Fruit fly (Drosophila melanogaster) whole organism, embryonic: ENCODE data around the gene ebd1.

ENCODE experiments used
- Asciz ChIP-seq: fragments of 200-800 bp; sonication (Bioruptor generic); optimal IDR thresholded peaks from 2 replicates; lab custom pipeline; 2017; ENCODE audit warnings: missing biosample characterization, mild to moderate bottlenecking, missing genetic modification characterization, missing genetic modification reagents
- Awh ChIP-seq: fragments of 200-800 bp; sonication (Bioruptor generic); IDR thresholded peaks from 2 replicates; pipeline ENCODE4, ENCODE4 v1.3.6; 2022; ENCODE audit warnings: missing biosample characterization, missing genetic modification characterization
- Blimp-1 ChIP-seq: fragments of 200-800 bp; sonication (Bioruptor generic); optimal IDR thresholded peaks from 3 replicates; lab custom pipeline; 2018; ENCODE audit warnings: missing biosample characterization, missing genetic modification characterization, mild to moderate bottlenecking, moderate library complexity, missing genetic modification reagents
- CG10274 ChIP-seq: fragments of 200-800 bp; sonication (Bioruptor generic); optimal IDR thresholded peaks from 3 replicates; lab custom pipeline; 2017; ENCODE audit warnings: missing biosample characterization, mild to moderate bottlenecking, missing genetic modification characterization
- CG10366 ChIP-seq: fragments of 200-800 bp; sonication (Bioruptor generic); IDR thresholded peaks from 2 replicates; pipeline ENCODE4 v1.3.6; 2022; ENCODE audit warnings: missing biosample characterization, missing genetic modification characterization
- CG11696 ChIP-seq: fragments of 200-800 bp; sonication (Bioruptor generic); IDR thresholded peaks from 2 replicates; pipeline ENCODE4 v1.3.6; 2022; ENCODE audit warnings: missing biosample characterization, missing genetic modification characterization
- CG14014 ChIP-seq: fragments of 200-800 bp; sonication (Bioruptor generic); IDR thresholded peaks from 2 replicates; pipeline ENCODE4 v1.3.6; 2022; ENCODE audit warnings: missing biosample characterization, missing genetic modification characterization
- CG14441 ChIP-seq: fragments of 200-800 bp; sonication (Bioruptor generic); IDR thresholded peaks from 2 replicates; pipeline ENCODE4 v1.3.6; 2022; ENCODE audit warnings: missing biosample characterization, missing genetic modification characterization
- CG1529 ChIP-seq: fragments of 200-800 bp; sonication (Bioruptor generic); optimal IDR thresholded peaks from 3 replicates; lab custom pipeline; 2018; ENCODE audit warnings: missing biosample characterization, missing genetic modification characterization
- CG15601 ChIP-seq: fragments of 200-800 bp; sonication (Bioruptor generic); optimal IDR thresholded peaks from 3 replicates; lab custom pipeline; 2019; ENCODE audit warnings: missing biosample characterization, mild to moderate bottlenecking, missing genetic modification characterization, moderate library complexity
- CG2120 ChIP-seq: fragments of 200-800 bp; sonication (Bioruptor generic); optimal IDR thresholded peaks from 3 replicates; lab custom pipeline; 2016; ENCODE audit warnings: missing biosample characterization, missing genetic modification characterization
- CG4328 ChIP-seq: fragments of 200-800 bp; sonication (Bioruptor generic); optimal IDR thresholded peaks from 3 replicates; lab custom pipeline; 2017; ENCODE audit warnings: missing biosample characterization, missing genetic modification reagents, missing genetic modification characterization
- CG4360 ChIP-seq: fragments of 200-800 bp; sonication (Bioruptor generic); IDR thresholded peaks from 2 replicates; pipeline ENCODE4 v1.3.6; 2022; ENCODE audit warnings: missing biosample characterization, missing genetic modification characterization
- CG8290 ChIP-seq, 3 experiments: fragments of 200-800 bp; sonication (Bioruptor generic); optimal IDR thresholded peaks; 2 replicates each; lab custom pipeline; 2016 to 2019; ENCODE audit warnings: missing biosample characterization in 3 of 3, missing genetic modification characterization in 3 of 3, mild to moderate bottlenecking in 2 of 3, moderate library complexity in 1 of 3
- CG8944 ChIP-seq: fragments of 200-800 bp; sonication (Bioruptor generic); optimal IDR thresholded peaks from 3 replicates; lab custom pipeline; 2016; ENCODE audit warnings: missing biosample characterization, missing genetic modification characterization
- Hr39 ChIP-seq: fragments of >200 bp; optimal IDR thresholded peaks from 2 replicates; lab custom pipeline; 2017
- Meics ChIP-seq: fragments of 200-800 bp; sonication (Bioruptor generic); optimal IDR thresholded peaks from 2 replicates; lab custom pipeline; 2017; ENCODE audit warnings: missing biosample characterization, mild to moderate bottlenecking, missing genetic modification characterization
- NC2β ChIP-seq: fragments of 200-800 bp; sonication (Bioruptor generic); optimal IDR thresholded peaks from 2 replicates; lab custom pipeline; 2016; ENCODE audit warnings: missing biosample characterization, missing genetic modification characterization
- Neu2 ChIP-seq: fragments of 200-800 bp; sonication (Bioruptor generic); optimal IDR thresholded peaks from 3 replicates; lab custom pipeline; 2016; ENCODE audit warnings: missing biosample characterization, missing genetic modification characterization, borderline replicate concordance
- Nf-YC ChIP-seq: fragments of 200-800 bp; optimal IDR thresholded peaks from 3 replicates; lab custom pipeline; 2019; ENCODE audit warnings: missing biosample characterization, mild to moderate bottlenecking, missing genetic modification characterization, moderate library complexity
- Optix ChIP-seq: fragments of 200-800 bp; sonication (Bioruptor generic); IDR thresholded peaks from 3 replicates; pipeline ENCODE4 v1.3.6; 2022; ENCODE audit warnings: missing biosample characterization, missing genetic modification characterization
- Ptx1 ChIP-seq: fragments of 200-800 bp; sonication (Bioruptor generic); IDR thresholded peaks from 2 replicates; pipeline ENCODE4 v1.3.6; 2022; ENCODE audit warnings: missing biosample characterization, missing genetic modification characterization
- Sin3A ChIP-seq: fragments of >200 bp; optimal IDR thresholded peaks from 2 replicates; lab custom pipeline; 2018
- Spps ChIP-seq: fragments of 200-800 bp; sonication (Bioruptor generic); optimal IDR thresholded peaks from 2 replicates; lab custom pipeline; 2018; ENCODE audit warnings: missing biosample characterization, mild to moderate bottlenecking, missing genetic modification characterization
- Trl ChIP-seq, 3 experiments: fragments of >200 bp in 2 of 3; fragments of 200-800 bp in 1 of 3; sonication (Bioruptor generic) in 1 of 3; optimal IDR thresholded peaks; 2 replicates in 1 of 3; 3 replicates in 2 of 3; lab custom pipeline; 2016 to 2017; ENCODE audit warnings: missing biosample characterization in 1 of 3, missing genetic modification characterization in 1 of 3
- Xrp1 ChIP-seq: fragments of 200-800 bp; sonication (Bioruptor generic); IDR thresholded peaks from 2 replicates; pipeline ENCODE4 v1.3.6; 2022; ENCODE audit warnings: missing biosample characterization, missing genetic modification characterization
- ara ChIP-seq: fragments of 200-800 bp; sonication (Bioruptor generic); IDR thresholded peaks from 2 replicates; pipeline ENCODE4 v1.3.6; 2022; ENCODE audit warnings: missing biosample characterization, missing genetic modification characterization
- bsh ChIP-seq, 2 experiments: fragments of 200-800 bp; sonication (Bioruptor generic); optimal IDR thresholded peaks; 2 replicates each; lab custom pipeline; 2017 to 2018; ENCODE audit warnings: mild to moderate bottlenecking in 2 of 2, missing biosample characterization in 2 of 2, missing genetic modification characterization in 2 of 2, moderate library complexity in 1 of 2
- chm ChIP-seq: fragments of 200-800 bp; sonication (Bioruptor generic); IDR thresholded peaks from 2 replicates; pipeline ENCODE4 v1.3.6; 2022; ENCODE audit warnings: missing biosample characterization, missing genetic modification characterization
- danr ChIP-seq: fragments of 200-800 bp; sonication (Bioruptor generic); IDR thresholded peaks from 2 replicates; pipeline ENCODE4 v1.3.6; 2022; ENCODE audit warnings: missing biosample characterization, missing genetic modification characterization
- dati ChIP-seq: fragments of 200-800 bp; sonication (Bioruptor generic); IDR thresholded peaks from 2 replicates; pipeline ENCODE4 v1.3.6; 2022; ENCODE audit warnings: missing biosample characterization, missing genetic modification characterization
- dpn ChIP-seq, 2 experiments: fragments of 200-800 bp; sonication (Bioruptor generic); optimal IDR thresholded peaks; 3 replicates each; lab custom pipeline; 2016; ENCODE audit warnings: missing biosample characterization in 2 of 2, missing genetic modification characterization in 2 of 2
- dysf ChIP-seq: fragments of 200-800 bp; sonication (Bioruptor generic); IDR thresholded peaks from 3 replicates; pipeline ENCODE4 v1.3.6; 2022; ENCODE audit warnings: missing biosample characterization, missing genetic modification characterization
- gce ChIP-seq: fragments of 200-800 bp; sonication (Bioruptor generic); IDR thresholded peaks from 3 replicates; pipeline ENCODE4 v1.3.6; 2022; ENCODE audit warnings: missing biosample characterization, missing genetic modification characterization
- gem ChIP-seq: fragments of 200-800 bp; sonication (Bioruptor generic); optimal IDR thresholded peaks from 2 replicates; lab custom pipeline; 2019; ENCODE audit warnings: missing biosample characterization, mild to moderate bottlenecking, missing genetic modification characterization, moderate library complexity
- hbn ChIP-seq: fragments of 200-800 bp; sonication (Bioruptor generic); IDR thresholded peaks from 2 replicates; pipeline ENCODE4 v1.3.6; 2022; ENCODE audit warnings: missing biosample characterization, missing genetic modification characterization; ENCODE audit not compliant: partially characterized antibody
- ken ChIP-seq: fragments of 200-800 bp; sonication (Bioruptor generic); IDR thresholded peaks from 3 replicates; pipeline ENCODE4 v1.3.6; 2022; ENCODE audit warnings: missing biosample characterization, missing genetic modification characterization
- lab ChIP-seq: fragments of 200-800 bp; sonication (Bioruptor generic); optimal IDR thresholded peaks from 3 replicates; lab custom pipeline; 2017; ENCODE audit warnings: missing biosample characterization, missing genetic modification characterization, mild to moderate bottlenecking, moderate library complexity, missing genetic modification reagents
- ranshi ChIP-seq: fragments of 200-800 bp; sonication (Bioruptor generic); IDR thresholded peaks from 2 replicates; pipeline ENCODE4 v1.3.6; 2022; ENCODE audit warnings: missing biosample characterization, missing genetic modification characterization
- row ChIP-seq: fragments of 200-800 bp; sonication (Bioruptor generic); IDR thresholded peaks from 3 replicates; pipeline ENCODE4 v1.3.6; 2022; ENCODE audit warnings: missing biosample characterization, missing genetic modification characterization
- salm ChIP-seq: fragments of 200-800 bp; sonication (Bioruptor generic); optimal IDR thresholded peaks from 2 replicates; lab custom pipeline; 2018; ENCODE audit warnings: missing biosample characterization, mild to moderate bottlenecking, missing genetic modification characterization
- sens ChIP-seq: fragments of 200-800 bp; sonication (Bioruptor generic); peaks from one replicate; lab custom pipeline; 2016; ENCODE audit warnings: missing biosample characterization, missing genetic modification characterization
- sqz ChIP-seq: fragments of 200-800 bp; sonication (Bioruptor generic); optimal IDR thresholded peaks from 3 replicates; lab custom pipeline; 2018; ENCODE audit warnings: missing biosample characterization, mild to moderate bottlenecking, missing genetic modification characterization
- tgo ChIP-seq: fragments of 200-800 bp; sonication (Bioruptor generic); IDR thresholded peaks from 3 replicates; pipeline ENCODE4 v1.3.6; 2022; ENCODE audit warnings: missing biosample characterization, missing genetic modification characterization
- tio ChIP-seq: fragments of 200-800 bp; sonication (Bioruptor generic); optimal IDR thresholded peaks from 2 replicates; lab custom pipeline; 2017; ENCODE audit warnings: missing biosample characterization, missing genetic modification characterization, inconsistent platforms
- tup ChIP-seq: fragments of 200-800 bp; sonication (Bioruptor generic); optimal IDR thresholded peaks from 2 replicates; lab custom pipeline; 2016; ENCODE audit warnings: missing biosample characterization, mild to moderate bottlenecking, missing genetic modification characterization, moderate library complexity
- usp ChIP-seq: fragments of >200 bp; optimal IDR thresholded peaks from 2 replicates; lab custom pipeline; 2017; ENCODE audit warnings: missing biosample characterization, missing genetic modification characterization
- vvl ChIP-seq: fragments of 200-800 bp; sonication (Bioruptor generic); IDR thresholded peaks from 2 replicates; pipeline ENCODE4 v1.3.6; 2022; ENCODE audit warnings: missing biosample characterization, missing genetic modification characterization
- zf30C ChIP-seq: fragments of 200-800 bp; sonication (Bioruptor generic); optimal IDR thresholded peaks from 3 replicates; lab custom pipeline; 2018; ENCODE audit warnings: missing biosample characterization, mild to moderate bottlenecking, missing genetic modification characterization

ebd1 gene

DNA sequence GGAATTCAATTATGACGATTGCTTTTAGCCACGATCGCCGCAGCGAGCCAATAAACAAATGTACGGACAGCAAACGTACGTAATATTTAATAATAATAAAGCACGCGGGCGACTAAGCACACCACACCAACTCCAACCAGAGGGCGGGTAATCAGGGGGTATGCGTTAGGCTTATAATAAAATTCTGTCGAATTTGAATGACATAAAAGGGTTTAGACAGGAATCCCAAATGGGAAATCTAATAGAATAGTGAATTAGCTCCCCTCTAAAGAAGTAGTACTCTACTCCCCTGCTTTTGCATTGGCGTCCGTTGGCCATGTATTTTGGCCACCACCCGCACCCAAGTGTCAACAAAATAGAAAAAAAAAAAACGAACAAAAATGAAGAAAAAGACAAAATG is 37.0 kb upstream of the ebd1 start (continued):
- TF ChIP-seq sqz (GFP tag; lab: Kevin White, UChicago) (peak; percentile 24), CG10274 (GFP tag; lab: Kevin White, UChicago) (no peak), CG4360 (GFP tag; lab: Robert Waterston, UW) (no peak), CG8944 (GFP tag; lab: Kevin White, UChicago) (no peak), tgo (GFP tag; lab: Robert Waterston, UW) (peak; percentile 55), ara (GFP tag; lab: Robert Waterston, UW) (peak; percentile 20; the same call in 1 of the 2 replicates), salm (tag; lab: Kevin White, UChicago) (no peak), Nf-YC (tag; lab: Kevin White, UChicago) (no peak), Hr39 (lab: Kevin White, UChicago) (no peak), CG8290 (GFP tag; optimal IDR thresholded peaks at IDR 0.05; lab: Kevin White, UChicago) (no peak), CG8290 (tag; optimal IDR thresholded peaks at IDR 0.05; lab: Kevin White, UChicago) (peak in 1 of 2 experiments; percentile 62), NC2β (no peak), gce (no peak), CG15601 (tag; lab: Kevin White, UChicago) (no peak), Awh (GFP tag; lab: Robert Waterston, UW) (peak; percentile 33; the same call in 1 of the 2 replicates), usp (GFP tag; lab: Kevin White, UChicago) (no peak), Meics (no peak)

dm6 chr3L:721863-722262 is 36.5 kb upstream of the ebd1 start:
- TF ChIP-seq tio (GFP tag; lab: Kevin White, UChicago): no peak
- TF ChIP-seq ken (GFP tag; lab: Robert Waterston, UW): 0 out of 3 replicates have a peak, but pooled peaks have one; percentile 12
- peak; percentile 40 for TF ChIP-seq zf30C
- no peak for TF ChIP-seq Trl (optimal IDR thresholded peaks at IDR 0.05; lab: Kevin White, UChicago)
- TF ChIP-seq Trl (GFP tag; optimal IDR thresholded peaks at IDR 0.05; lab: Kevin White, UChicago): no peak
- peak; percentile 24 for TF ChIP-seq sens (GFP tag; lab: Kevin White, UChicago)
- TF ChIP-seq tup: no peak
- TF ChIP-seq vvl (GFP tag; lab: Robert Waterston, UW): 0 out of 2 replicates have a peak, but pooled peaks have one; percentile 6
- peak; percentile 28; the same call in 1 of the 3 replicates for TF ChIP-seq row
- TF ChIP-seq Xrp1 (GFP tag; lab: Robert Waterston, UW): peak; percentile 37; the same call in 1 of the 2 replicates
- peak; percentile 9 for TF ChIP-seq lab (GFP tag; lab: Kevin White, UChicago)
- TF ChIP-seq Asciz: peak; percentile 1
- TF ChIP-seq Neu2 (GFP tag; lab: Kevin White, UChicago): no peak
- TF ChIP-seq Awh (GFP tag; lab: Robert Waterston, UW): 0 out of 2 replicates have a peak, but pooled peaks have one; percentile 33
- TF ChIP-seq danr (GFP tag; lab: Robert Waterston, UW): no peak
- TF ChIP-seq CG10366 (GFP tag; lab: Robert Waterston, UW): peak; percentile 8; the same call in 1 of the 2 replicates
- no peak for TF ChIP-seq dati (GFP tag; lab: Robert Waterston, UW)
- TF ChIP-seq dpn (GFP tag; optimal IDR thresholded peaks at IDR 0.05; lab: Kevin White, UChicago): no peak
- 0 out of 3 replicates have a peak, but pooled peaks have one; percentile 15 for TF ChIP-seq Optix (GFP tag; lab: Robert Waterston, UW)
- no peak for TF ChIP-seq CG2120
- no peak for TF ChIP-seq CG11696 (GFP tag; lab: Robert Waterston, UW)
- TF ChIP-seq Spps (tag; lab: Kevin White, UChicago): no peak
- TF ChIP-seq Blimp-1 (GFP tag; lab: Kevin White, UChicago): peak; percentile 27
- peak; percentile 11 for TF ChIP-seq CG15601 (tag; lab: Kevin White, UChicago)
- no peak for TF ChIP-seq CG4328 (GFP tag; lab: Kevin White, UChicago)
- TF ChIP-seq hbn (GFP tag; lab: Robert Waterston, UW): no peak
- peak; percentile 8; the same call in 1 of the 2 replicates for TF ChIP-seq Ptx1
- peak; percentile 20; the same call in 1 of the 2 replicates for TF ChIP-seq chm (GFP tag; lab: Robert Waterston, UW)
- TF ChIP-seq bsh (GFP tag; optimal IDR thresholded peaks at IDR 0.05; lab: Kevin White, UChicago): peak in 1 of 2 experiments; percentile 9
- no peak for TF ChIP-seq Sin3A (lab: Kevin White, UChicago)
- TF ChIP-seq gem (tag; lab: Kevin White, UChicago): peak; percentile 12
- no peak for TF ChIP-seq CG14014
- TF ChIP-seq dysf (GFP tag; lab: Robert Waterston, UW): 0 out of 3 replicates have a peak, but pooled peaks have one; percentile 5
- TF ChIP-seq ranshi: no peak
- TF ChIP-seq CG14441: peak; percentile 37; the same call in 1 of the 2 replicates
- TF ChIP-seq CG1529 (GFP tag; lab: Kevin White, UChicago): no peak
